Fruit fly (Drosophila melanogaster): ENCODE data around the gene CG44362.

- TF ChIP-seq kay (GFP tag; ENCODE audit: borderline replicate concordance): no peak
- TF ChIP-seq Mnt (GFP tag; optimal IDR thresholded peaks at IDR 0.05): no peak
- TF ChIP-seq cic (GFP tag; optimal IDR thresholded peaks at IDR 0.05): no peak
- no peak for TF ChIP-seq CG7045 (GFP tag; optimal IDR thresholded peaks at IDR 0.05)
- no peak for TF ChIP-seq pad (GFP tag; optimal IDR thresholded peaks at IDR 0.05)
- TF ChIP-seq tj (GFP tag; optimal IDR thresholded peaks at IDR 0.05): no peak
- TF ChIP-seq CG5204 (GFP tag; optimal IDR thresholded peaks at IDR 0.05): no peak
- TF ChIP-seq ovo (GFP tag; optimal IDR thresholded peaks at IDR 0.05): no peak
- TF ChIP-seq CG7101 (tag; optimal IDR thresholded peaks at IDR 0.05): no peak
- TF ChIP-seq Clk (GFP tag; optimal IDR thresholded peaks at IDR 0.05): no peak
- TF ChIP-seq bab1 (GFP tag; optimal IDR thresholded peaks at IDR 0.05): no peak
- TF ChIP-seq CG33017 (tag; optimal IDR thresholded peaks at IDR 0.05): no peak
Observed at dm6 chr3L:11444169-11444568, 46.8 kb downstream of the CG44362 start.

Measured in whole organism, adult.